Worm (Caenorhabditis elegans) whole organism, L1 larva: Measurements from ENCODE around the gene fbxa-224.

Experiments
- lin-13 ChIP-seq: fragments of 150-350 bp; optimal IDR thresholded peaks from 2 replicates; lab custom pipeline; 2014; ENCODE audit warnings: missing biosample characterization, missing genetic modification reagents, missing genetic modification characterization
- lin-35 ChIP-seq, 2 experiments: fragments of 150-350 bp; optimal IDR thresholded peaks; 2 replicates each; lab custom pipeline; 2014; ENCODE audit warnings: missing biosample characterization in 2 of 2, missing genetic modification characterization in 2 of 2, missing genetic modification reagents in 2 of 2
- lir-3 ChIP-seq: sonication (generic microtip); optimal IDR thresholded peaks from 2 replicates; lab custom pipeline; 2016; ENCODE audit warnings: mild to moderate bottlenecking, missing genetic modification characterization, moderate library complexity, missing compliant biosample characterization; ENCODE audit not compliant: poor library complexity
- lsy-2 ChIP-seq, 2 experiments: fragments of 150-350 bp; optimal IDR thresholded peaks; 2 replicates each; lab custom pipeline; 2014; ENCODE audit warnings: missing biosample characterization in 2 of 2, missing genetic modification characterization in 2 of 2
- mdl-1 ChIP-seq, 2 experiments: fragments of 150-350 bp; optimal IDR thresholded peaks; 2 replicates each; lab custom pipeline; 2014 to 2017; ENCODE audit warnings: missing biosample characterization in 2 of 2, missing genetic modification characterization in 2 of 2, inconsistent platforms in 1 of 2
- nhr-76 ChIP-seq: sonication (generic microtip); optimal IDR thresholded peaks from 2 replicates; lab custom pipeline; 2017; ENCODE audit warnings: missing biosample characterization, missing genetic modification characterization
- snpc-4 ChIP-seq: fragments of 150-350 bp; optimal IDR thresholded peaks from 2 replicates; lab custom pipeline; 2014; ENCODE audit warnings: missing biosample characterization, missing genetic modification characterization
- sptf-1 ChIP-seq: fragments of 150-350 bp; optimal IDR thresholded peaks from 2 replicates; lab custom pipeline; 2014; ENCODE audit warnings: missing biosample characterization, missing genetic modification characterization
- unc-30 ChIP-seq: sonication (generic microtip); optimal IDR thresholded peaks from 2 replicates; lab custom pipeline; 2017; ENCODE audit warnings: missing biosample characterization, missing genetic modification characterization
- ztf-11 ChIP-seq, 2 experiments: sonication (generic microtip); optimal IDR thresholded peaks; 2 replicates each; lab custom pipeline; 2016 to 2017; ENCODE audit warnings: missing genetic modification characterization in 2 of 2, missing biosample characterization in 1 of 2, missing compliant biosample characterization in 1 of 2

DNA sequence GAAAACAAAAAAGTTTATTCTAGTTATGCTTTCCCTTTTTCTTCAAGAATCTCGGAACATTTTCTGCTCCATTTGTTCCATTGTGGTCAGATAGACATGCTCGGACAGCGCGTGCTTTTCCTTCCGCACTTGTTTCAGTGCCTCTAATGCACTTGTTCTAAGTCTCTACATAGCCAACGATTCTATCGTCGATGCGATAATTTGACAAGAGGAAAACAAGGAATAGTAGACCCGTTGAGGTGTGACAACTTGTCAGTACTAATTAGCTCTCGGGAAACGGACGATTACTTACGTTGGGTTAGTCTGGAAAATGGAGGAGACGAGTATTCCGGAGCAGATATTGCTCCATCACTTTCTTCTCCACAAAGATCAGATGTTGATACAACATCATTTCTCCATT, 40.4 kb upstream of the fbxa-224 start:
- TF ChIP-seq nhr-76 (tag; lab: Kevin White, UChicago): no peak
- no peak for TF ChIP-seq snpc-4 (tag; lab: Kevin White, UChicago)
- TF ChIP-seq ztf-11 (tag; optimal IDR thresholded peaks at IDR 0.05; lab: Kevin White, UChicago): no peak
- no peak for TF ChIP-seq mdl-1 (tag; optimal IDR thresholded peaks at IDR 0.05; lab: Kevin White, UChicago)
- no peak for TF ChIP-seq sptf-1
- TF ChIP-seq lin-35 (GFP tag; optimal IDR thresholded peaks at IDR 0.05; lab: Kevin White, UChicago): no peak
- no peak for TF ChIP-seq unc-30 (tag; lab: Kevin White, UChicago)
- no peak for TF ChIP-seq lir-3
- no peak for TF ChIP-seq lin-13 (GFP tag; lab: Kevin White, UChicago)
- TF ChIP-seq lsy-2 (tag; optimal IDR thresholded peaks at IDR 0.05; lab: Kevin White, UChicago): no peak
